Worm (Caenorhabditis elegans) whole organism, midembryonic: ENCODE results near the gene clc-13.

Experiments used
- T22C8.4 ChIP-seq: fragments of 200-800 bp; sonication (Bioruptor generic); IDR thresholded peaks from 2 replicates; pipeline ENCODE4 v1.3.6; 2022; ENCODE audit warnings: missing genetic modification characterization, missing compliant biosample characterization
- cog-1 ChIP-seq: sonication (generic microtip); optimal IDR thresholded peaks from 2 replicates; lab custom pipeline; 2016; ENCODE audit warnings: missing genetic modification characterization, missing compliant biosample characterization
- flt-1 ChIP-seq: fragments of 200-800 bp; sonication (Bioruptor generic); IDR thresholded peaks from 2 replicates; pipeline ENCODE4 v1.3.6; 2022; ENCODE audit warnings: missing genetic modification characterization, missing compliant biosample characterization
- klf-2 ChIP-seq: fragments of 200-800 bp; sonication (Bioruptor generic); conservative IDR thresholded peaks from 2 replicates; pipeline ENCODE4 v1.3.6; 2022; ENCODE audit warnings: missing genetic modification reagents, missing genetic modification characterization, missing compliant biosample characterization
- med-1 ChIP-seq: sonication (generic microtip); optimal IDR thresholded peaks from 2 replicates; lab custom pipeline; 2017; ENCODE audit warnings: missing genetic modification characterization, mild to moderate bottlenecking, missing compliant biosample characterization, antibody characterized with exemption, missing genetic modification reagents; ENCODE audit not compliant: insufficient read depth
- ref-1 ChIP-seq: fragments of 200-800 bp; sonication (Bioruptor generic); conservative IDR thresholded peaks from 2 replicates; pipeline ENCODE4 v1.3.6; 2022; ENCODE audit warnings: missing genetic modification reagents, missing genetic modification characterization, missing compliant biosample characterization
- tab-1 ChIP-seq: fragments of 200-800 bp; sonication (Bioruptor generic); IDR thresholded peaks from 2 replicates; pipeline ENCODE4 v1.3.6; 2022; ENCODE audit warnings: missing genetic modification characterization, missing compliant biosample characterization
- ztf-23 ChIP-seq: fragments of 200-800 bp; sonication (Bioruptor generic); IDR thresholded peaks from 2 replicates; pipeline ENCODE4 v1.3.6; 2022; ENCODE audit warnings: missing genetic modification reagents, missing genetic modification characterization, missing compliant biosample characterization
- ztf-29 ChIP-seq: fragments of 200-800 bp; sonication (Bioruptor generic); IDR thresholded peaks from 2 replicates; pipeline ENCODE4 v1.3.6; 2022; ENCODE audit warnings: missing genetic modification reagents, missing genetic modification characterization, missing compliant biosample characterization

The clc-13 gene

ce11 chrV:17019690-17020089 lies 5.5 kb downstream of the clc-13 start, which contains the start of gene F49H6.17:
TSS of gene F49H6.17 (plus strand) at chrV:17019990.
- TF ChIP-seq ztf-23 (GFP tag; lab: Robert Waterston, UW): no peak
- no peak for TF ChIP-seq T22C8.4 (GFP tag; lab: Robert Waterston, UW)

- no peak for TF ChIP-seq tab-1 (GFP tag; lab: Robert Waterston, UW)
- no peak for TF ChIP-seq ref-1
These were observed 7.2 kb downstream of the clc-13 start, which contains the start of gene F49H6.12 for ce11 chrV:17021361-17021760. TSS of gene F49H6.12 (minus strand) at chrV:17021461.

ce11 chrV:17022100-17022499 lies 7.9 kb downstream of the clc-13 start:
- 0 out of 2 replicates have a peak, but pooled peaks have one; percentile 25 for TF ChIP-seq tab-1 (GFP tag; lab: Robert Waterston, UW)

ce11 chrV:17022613-17023322 lies 8.6 kb downstream of the clc-13 start, which contains the start of the genes F49H6.8 and F49H6.5:
TSS of gene F49H6.8 (minus strand) at chrV:17022663.
TSS of gene F49H6.5 (plus strand) at chrV:17023241.
- TF ChIP-seq ztf-29 (GFP tag; lab: Robert Waterston, UW): no peak
- no peak for TF ChIP-seq ref-1
- TF ChIP-seq tab-1 (GFP tag; lab: Robert Waterston, UW): no peak
- TF ChIP-seq ztf-23 (GFP tag; lab: Robert Waterston, UW): no peak
- TF ChIP-seq cog-1 (tag; lab: Kevin White, UChicago): no peak
- TF ChIP-seq klf-2 (GFP tag; lab: Robert Waterston, UW): no peak
- TF ChIP-seq T22C8.4 (GFP tag; lab: Robert Waterston, UW): no peak
- no peak for TF ChIP-seq med-1 (GFP tag; lab: Kevin White, UChicago)
- no peak for TF ChIP-seq flt-1

ce11 chrV:17026289-17026688 lies 12.1 kb downstream of the clc-13 start, which contains the start of gene F49H6.15:
TSS of gene F49H6.15 (minus strand) at chrV:17026389.
- TF ChIP-seq ztf-23 (GFP tag; lab: Robert Waterston, UW) (no peak), klf-2 (GFP tag; lab: Robert Waterston, UW) (no peak), T22C8.4 (GFP tag; lab: Robert Waterston, UW) (no peak), ref-1 (no peak), tab-1 (GFP tag; lab: Robert Waterston, UW) (no peak), flt-1 (no peak), med-1 (GFP tag; lab: Kevin White, UChicago) (no peak), ztf-29 (GFP tag; lab: Robert Waterston, UW) (no peak), cog-1 (tag; lab: Kevin White, UChicago) (no peak)

- TF ChIP-seq tab-1 (GFP tag; lab: Robert Waterston, UW) (no peak), klf-2 (GFP tag; lab: Robert Waterston, UW) (no peak), cog-1 (tag; lab: Kevin White, UChicago) (no peak), ztf-29 (GFP tag; lab: Robert Waterston, UW) (no peak), ztf-23 (GFP tag; lab: Robert Waterston, UW) (no peak), ref-1 (no peak), T22C8.4 (GFP tag; lab: Robert Waterston, UW) (no peak), flt-1 (no peak), med-1 (GFP tag; lab: Kevin White, UChicago) (no peak)
These were observed 16.2 kb downstream of the clc-13 start for ce11 chrV:17030430-17030829.

ce11 chrV:17035850-17036249 lies 21.6 kb downstream of the clc-13 start, which contains the start of gene srz-94:
TSS of gene srz-94 (minus strand) at chrV:17035950.
- no peak for TF ChIP-seq tab-1 (GFP tag; lab: Robert Waterston, UW)
- no peak for TF ChIP-seq ztf-23 (GFP tag; lab: Robert Waterston, UW)
- TF ChIP-seq klf-2 (GFP tag; lab: Robert Waterston, UW): no peak
- no peak for TF ChIP-seq ref-1
- TF ChIP-seq med-1 (GFP tag; lab: Kevin White, UChicago): no peak
- no peak for TF ChIP-seq flt-1
- no peak for TF ChIP-seq ztf-29 (GFP tag; lab: Robert Waterston, UW)
- no peak for TF ChIP-seq T22C8.4 (GFP tag; lab: Robert Waterston, UW)
- no peak for TF ChIP-seq cog-1 (tag; lab: Kevin White, UChicago)

ce11 chrV:17042263-17042662 lies 28.1 kb downstream of the clc-13 start, which contains the start of gene hpo-33:
TSS of gene hpo-33 (plus strand) at chrV:17042563.
- TF ChIP-seq klf-2 (GFP tag; lab: Robert Waterston, UW): no peak

- TF ChIP-seq ztf-29 (GFP tag; lab: Robert Waterston, UW): no peak
- TF ChIP-seq tab-1 (GFP tag; lab: Robert Waterston, UW): no peak
- TF ChIP-seq ztf-23 (GFP tag; lab: Robert Waterston, UW): no peak
- no peak for TF ChIP-seq cog-1 (tag; lab: Kevin White, UChicago)
These were observed 30.3 kb downstream of the clc-13 start, which contains the start of gene F28B1.2 for ce11 chrV:17044500-17044899. TSS of gene F28B1.2 (plus strand) at chrV:17044800.

- no peak for TF ChIP-seq klf-2 (GFP tag; lab: Robert Waterston, UW)
These were observed 45.8 kb downstream of the clc-13 start, which contains the start of gene sri-66 for ce11 chrV:17059987-17060386. TSS of gene sri-66 (plus strand) at chrV:17060287.

ce11 chrV:17061585-17061984 lies 47.4 kb downstream of the clc-13 start, which contains the start of gene F28B1.9:
TSS of gene F28B1.9 (plus strand) at chrV:17061885.
- no peak for TF ChIP-seq ztf-29 (GFP tag; lab: Robert Waterston, UW)
- TF ChIP-seq flt-1: no peak
- no peak for TF ChIP-seq ztf-23 (GFP tag; lab: Robert Waterston, UW)
- TF ChIP-seq med-1 (GFP tag; lab: Kevin White, UChicago): no peak
- TF ChIP-seq tab-1 (GFP tag; lab: Robert Waterston, UW): no peak
- TF ChIP-seq T22C8.4 (GFP tag; lab: Robert Waterston, UW): no peak
- TF ChIP-seq ref-1: no peak
